Worm (Caenorhabditis elegans): ENCODE measurements around the gene R05G6.10.
A peak's percentile ranks its signal among the peaks of the same experiment; 100 is the strongest.

Gene R05G6.10

ce11 chrIV:7552958-7553553 lies 10.7 kb upstream of the R05G6.10 start, which contains the start of gene dif-1:
Gene dif-1 (minus strand): TSS chrIV:7553008.
- TF ChIP-seq unc-130 (GFP tag; optimal IDR thresholded peaks at IDR 0.05) (no peak), lsy-2 (tag; optimal IDR thresholded peaks at IDR 0.05) (peak in 1 of 2 experiments; percentile 40), T26A8.4 (GFP tag; IDR thresholded peaks at IDR 0.05) (no peak), lin-15B (tag; optimal IDR thresholded peaks at IDR 0.05) (no peak), dmd-6 (GFP tag; IDR thresholded peaks at IDR 0.05) (peak; percentile 63), egl-27 (tag; optimal IDR thresholded peaks at IDR 0.05) (no peak), dve-1 (tag; optimal IDR thresholded peaks at IDR 0.05; ENCODE audit: insufficient read depth) (peak; percentile 80), ceh-44 (GFP tag; IDR thresholded peaks at IDR 0.05) (no peak), T20F7.1 (GFP tag; optimal IDR thresholded peaks at IDR 0.05) (peak; percentile 69), D1046.2 (GFP tag; IDR thresholded peaks at IDR 0.05) (no peak), unc-39 (tag; optimal IDR thresholded peaks at IDR 0.05) (no peak), dmd-9 (GFP tag; IDR thresholded peaks at IDR 0.05) (no peak), lir-3 (tag; optimal IDR thresholded peaks at IDR 0.05) (no peak), hmg-1.1 (GFP tag; IDR thresholded peaks at IDR 0.05) (no peak), nhr-6 (tag; optimal IDR thresholded peaks at IDR 0.05) (no peak), saeg-2 (GFP tag; IDR thresholded peaks at IDR 0.05) (no peak), nhr-25 (tag; optimal IDR thresholded peaks at IDR 0.05; ENCODE audit: borderline replicate concordance, insufficient read depth) (no peak), F26F4.8 (GFP tag; conservative IDR thresholded peaks at IDR 0.05) (no peak), ceh-20 (GFP tag; IDR thresholded peaks at IDR 0.05) (no peak), ZK546.5 (tag; optimal IDR thresholded peaks at IDR 0.05) (no peak), nhr-48 (tag; optimal IDR thresholded peaks at IDR 0.05) (peak; percentile 0), mes-2 (tag; optimal IDR thresholded peaks at IDR 0.05; ENCODE audit: poor library complexity, severe bottlenecking) (peak; percentile 52), ceh-82 (tag; optimal IDR thresholded peaks at IDR 0.05) (no peak), zip-11 (GFP tag; IDR thresholded peaks at IDR 0.05) (no peak), Y75B8A.6 (GFP tag; IDR thresholded peaks at IDR 0.05) (no peak), nhr-11 (tag; optimal IDR thresholded peaks at IDR 0.05) (peak; percentile 67), duxl-1 (tag; optimal IDR thresholded peaks at IDR 0.05; ENCODE audit: poor library complexity) (no peak), vab-7 (GFP tag; IDR thresholded peaks at IDR 0.05) (no peak), zip-2 (tag; optimal IDR thresholded peaks at IDR 0.05) (no peak), rbr-2 (tag; optimal IDR thresholded peaks at IDR 0.05) (peak; percentile 9), daf-8 (GFP tag; IDR thresholded peaks at IDR 0.05) (no peak), nhr-10 (tag; optimal IDR thresholded peaks at IDR 0.05) (peak; percentile 2), lin-1 (GFP tag; IDR thresholded peaks at IDR 0.05) (no peak), R02D3.7 (tag; optimal IDR thresholded peaks at IDR 0.05) (no peak), daf-19 (GFP tag; conservative IDR thresholded peaks at IDR 0.05) (no peak), snpc-4 (tag; optimal IDR thresholded peaks at IDR 0.05) (no peak), madf-5 (GFP tag; IDR thresholded peaks at IDR 0.05) (no peak), zag-1 (tag; optimal IDR thresholded peaks at IDR 0.05) (no peak), Y105C5A.15 (GFP tag; IDR thresholded peaks at IDR 0.05) (no peak), skn-1 (tag; optimal IDR thresholded peaks at IDR 0.05) (no peak), pha-4 (GFP tag; IDR thresholded peaks at IDR 0.05) (no peak), pha-4 (tag; optimal IDR thresholded peaks at IDR 0.05) (peak; percentile 29), ceh-32 (tag; optimal IDR thresholded peaks at IDR 0.05; ENCODE audit: poor library complexity) (no peak), zfp-2 (tag; optimal IDR thresholded peaks at IDR 0.05) (no peak), pqm-1 (tag; optimal IDR thresholded peaks at IDR 0.05) (peak; percentile 58), set-16 (GFP tag; IDR thresholded peaks at IDR 0.05) (no peak), aly-2 (tag; optimal IDR thresholded peaks at IDR 0.05) (no peak), nhr-102 (tag; optimal IDR thresholded peaks at IDR 0.05) (no peak), lin-29 (GFP tag; IDR thresholded peaks at IDR 0.05) (no peak), spr-3 (GFP tag; optimal IDR thresholded peaks at IDR 0.05) (no peak), nhr-42 (GFP tag; IDR thresholded peaks at IDR 0.05) (no peak), lin-38 (GFP tag; IDR thresholded peaks at IDR 0.05) (peak; percentile 48)
